Worm (Caenorhabditis elegans) whole organism, L4 larva: ENCODE results near the gene fbxb-39.

Source experiments
- aha-1 ChIP-seq: fragments of 150-350 bp; peaks from one replicate; lab custom pipeline; 2014; ENCODE audit warnings: missing biosample characterization, missing genetic modification characterization
- ama-1 ChIP-seq: fragments of 150-350 bp; optimal IDR thresholded peaks from 2 replicates; lab custom pipeline; 2014; ENCODE audit warnings: inconsistent platforms, mixed read lengths
- ces-1 ChIP-seq: fragments of 150-350 bp; sonication (generic microtip); optimal IDR thresholded peaks from 4 replicates; lab custom pipeline; 2014; ENCODE audit warnings: missing biosample characterization, missing genetic modification reagents, missing genetic modification characterization
- lin-39 ChIP-seq: fragments of 150-350 bp; optimal IDR thresholded peaks from 2 replicates; lab custom pipeline; 2014; ENCODE audit warnings: missing biosample characterization, missing genetic modification reagents, missing genetic modification characterization
- nhr-237 ChIP-seq: sonication (generic microtip); optimal IDR thresholded peaks from 2 replicates; lab custom pipeline; 2017; ENCODE audit warnings: missing biosample characterization, missing genetic modification characterization
- nhr-25 ChIP-seq: sonication (generic microtip); optimal IDR thresholded peaks from 2 replicates; lab custom pipeline; 2017; ENCODE audit warnings: missing genetic modification characterization, mild to moderate bottlenecking, missing compliant biosample characterization, antibody characterized with exemption, moderate library complexity, borderline replicate concordance; ENCODE audit not compliant: insufficient read depth
- nhr-76 ChIP-seq: fragments of 150-350 bp; optimal IDR thresholded peaks from 2 replicates; lab custom pipeline; 2014; ENCODE audit warnings: missing biosample characterization, missing genetic modification characterization
- nhr-77 ChIP-seq: fragments of 150-350 bp; optimal IDR thresholded peaks from 2 replicates; lab custom pipeline; 2014; ENCODE audit warnings: missing biosample characterization, missing genetic modification characterization
- spr-3 ChIP-seq: fragments of 200-800 bp; sonication (Bioruptor generic); optimal IDR thresholded peaks from 2 replicates; lab custom pipeline; 2018; ENCODE audit warnings: mild to moderate bottlenecking, missing genetic modification characterization, missing compliant biosample characterization
- zag-1 ChIP-seq: fragments of 150-350 bp; optimal IDR thresholded peaks from 2 replicates; lab custom pipeline; 2014; ENCODE audit warnings: missing biosample characterization, missing genetic modification characterization
- zfp-3 ChIP-seq: fragments of 200-800 bp; sonication (Bioruptor generic); conservative IDR thresholded peaks from 2 replicates; pipeline ENCODE4 v1.3.6; 2022; ENCODE audit warnings: missing genetic modification reagents, missing genetic modification characterization, missing compliant biosample characterization

ce11 chrII:999493-999892, 40.9 kb downstream of the fbxb-39 start, which contains the start of gene fbxb-29:
- TF ChIP-seq ama-1 (lab: Kevin White, UChicago) (no peak), ces-1 (GFP tag; lab: Kevin White, UChicago) (no peak), zfp-3 (GFP tag; lab: Robert Waterston, UW) (no peak), lin-39 (tag; lab: Kevin White, UChicago) (no peak), nhr-237 (tag; lab: Kevin White, UChicago) (no peak), nhr-77 (tag; lab: Kevin White, UChicago) (no peak), nhr-25 (tag; lab: Kevin White, UChicago) (no peak), spr-3 (GFP tag; lab: Kevin White, UChicago) (no peak), zag-1 (tag; lab: Kevin White, UChicago) (no peak), aha-1 (tag; lab: Kevin White, UChicago) (no peak), nhr-76 (tag; lab: Kevin White, UChicago) (no peak)
